Fruit fly (Drosophila melanogaster) whole organism, embryonic: ENCODE results near the gene CG4338.

Experiments used
- CG1024 ChIP-seq: fragments of 200-800 bp; sonication (Bioruptor generic); IDR thresholded peaks from 2 replicates; pipeline ENCODE4 v1.3.6; 2022; ENCODE audit warnings: missing biosample characterization, missing genetic modification characterization
- CG10321 ChIP-seq: fragments of 200-800 bp; sonication (Bioruptor generic); IDR thresholded peaks from 2 replicates; pipeline ENCODE4 v1.3.6; 2022; ENCODE audit warnings: missing biosample characterization, missing genetic modification characterization
- CG12236 ChIP-seq: fragments of 200-800 bp; sonication (Bioruptor generic); optimal IDR thresholded peaks from 2 replicates; lab custom pipeline; 2016; ENCODE audit warnings: missing biosample characterization, missing genetic modification characterization
- CG12744 ChIP-seq: fragments of 200-800 bp; sonication (Bioruptor generic); optimal IDR thresholded peaks from 2 replicates; lab custom pipeline; 2016; ENCODE audit warnings: missing biosample characterization, missing genetic modification characterization
- CG13624 ChIP-seq: fragments of 200-800 bp; sonication (Bioruptor generic); optimal IDR thresholded peaks from 2 replicates; lab custom pipeline; 2016; ENCODE audit warnings: missing biosample characterization, missing genetic modification characterization
- CG14050 ChIP-seq: fragments of 200-800 bp; sonication (Bioruptor generic); IDR thresholded peaks from 3 replicates; pipeline ENCODE4 v1.3.6; 2022; ENCODE audit warnings: missing biosample characterization, missing genetic modification characterization
- CG15269 ChIP-seq: fragments of 200-800 bp; sonication (Bioruptor generic); optimal IDR thresholded peaks from 2 replicates; lab custom pipeline; 2018; ENCODE audit warnings: missing biosample characterization, mild to moderate bottlenecking, missing genetic modification characterization, moderate library complexity
- CG17612 ChIP-seq: fragments of 200-800 bp; sonication (Bioruptor generic); IDR thresholded peaks from 2 replicates; pipeline ENCODE4 v1.3.6; 2022; ENCODE audit warnings: missing biosample characterization, missing genetic modification characterization
- CG30403 ChIP-seq: fragments of 200-800 bp; sonication (Bioruptor generic); optimal IDR thresholded peaks from 3 replicates; lab custom pipeline; 2016; ENCODE audit warnings: missing biosample characterization, missing genetic modification characterization
- CG33213 ChIP-seq: fragments of 200-800 bp; sonication (Bioruptor generic); optimal IDR thresholded peaks from 3 replicates; lab custom pipeline; 2016; ENCODE audit warnings: missing biosample characterization, missing genetic modification characterization
- CG33557 ChIP-seq: fragments of 200-800 bp; sonication (Bioruptor generic); optimal IDR thresholded peaks from 2 replicates; lab custom pipeline; 2019; ENCODE audit warnings: missing biosample characterization, mild to moderate bottlenecking, missing genetic modification characterization, moderate library complexity
- CG3726 ChIP-seq: fragments of 200-800 bp; sonication (Bioruptor generic); IDR thresholded peaks from 3 replicates; pipeline ENCODE4, ENCODE4 v1.3.6; 2022; ENCODE audit warnings: missing biosample characterization, missing genetic modification characterization
- CG42726 ChIP-seq: fragments of 200-800 bp; sonication (Bioruptor generic); IDR thresholded peaks from 2 replicates; pipeline ENCODE4 v1.3.6; 2022; ENCODE audit warnings: missing biosample characterization, missing genetic modification characterization; ENCODE audit not compliant: partially characterized antibody
- CG4360 ChIP-seq: fragments of 200-800 bp; sonication (Bioruptor generic); IDR thresholded peaks from 2 replicates; pipeline ENCODE4 v1.3.6; 2022; ENCODE audit warnings: missing biosample characterization, missing genetic modification characterization
- CG4404 ChIP-seq: fragments of 200-800 bp; sonication (Bioruptor generic); IDR thresholded peaks from 2 replicates; pipeline ENCODE4 v1.3.6; 2022; ENCODE audit warnings: missing biosample characterization, missing genetic modification characterization
- CG5953 ChIP-seq: fragments of 200-800 bp; sonication (Bioruptor generic); IDR thresholded peaks from 2 replicates; pipeline ENCODE4 v1.3.6; 2022; ENCODE audit warnings: missing biosample characterization, missing genetic modification characterization
- CG6272 ChIP-seq: fragments of 200-800 bp; sonication (Bioruptor generic); IDR thresholded peaks from 2 replicates; pipeline ENCODE4 v1.3.6; 2022; ENCODE audit warnings: missing biosample characterization, missing genetic modification characterization
- CG6765 ChIP-seq: fragments of 200-800 bp; sonication (Bioruptor generic); optimal IDR thresholded peaks from 3 replicates; lab custom pipeline; 2017; ENCODE audit warnings: missing biosample characterization, mild to moderate bottlenecking, missing genetic modification characterization
- CG9876 ChIP-seq: fragments of 200-800 bp; sonication (Bioruptor generic); optimal IDR thresholded peaks from 2 replicates; lab custom pipeline; 2016; ENCODE audit warnings: missing biosample characterization, missing genetic modification characterization
- CHES-1-like ChIP-seq: fragments of 200-800 bp; sonication (Bioruptor generic); optimal IDR thresholded peaks from 2 replicates; lab custom pipeline; 2016; ENCODE audit warnings: missing biosample characterization, missing genetic modification characterization
- CkIIα-i1 ChIP-seq: fragments of 200-800 bp; sonication (Bioruptor generic); IDR thresholded peaks from 2 replicates; pipeline ENCODE4 v1.3.6; 2022; ENCODE audit warnings: missing biosample characterization, missing genetic modification characterization
- Dbx ChIP-seq: fragments of 200-800 bp; sonication (Bioruptor generic); IDR thresholded peaks from 3 replicates; pipeline ENCODE4 v1.3.6; 2022; ENCODE audit warnings: missing biosample characterization, missing genetic modification characterization
- Dll ChIP-seq: fragments of 200-800 bp; sonication (Bioruptor generic); IDR thresholded peaks from 4 replicates; pipeline ENCODE4 v1.3.6; 2022; ENCODE audit warnings: missing biosample characterization, missing genetic modification characterization; ENCODE audit not compliant: partially characterized antibody
- Dref ChIP-seq: fragments of 200-800 bp; sonication (Bioruptor generic); IDR thresholded peaks from 2 replicates; pipeline ENCODE4 v1.3.6; 2022; ENCODE audit warnings: missing biosample characterization, missing genetic modification characterization
- E2f1 ChIP-seq: fragments of 200-800 bp; sonication (Bioruptor generic); IDR thresholded peaks from 2 replicates; pipeline ENCODE4 v1.3.6; 2022; ENCODE audit warnings: missing biosample characterization, missing genetic modification characterization
- ERR ChIP-seq: fragments of 200-800 bp; sonication (Bioruptor generic); optimal IDR thresholded peaks from 2 replicates; lab custom pipeline; 2016; ENCODE audit warnings: missing biosample characterization, missing genetic modification characterization
- Fer3 ChIP-seq: fragments of 200-800 bp; sonication (Bioruptor generic); optimal IDR thresholded peaks from 2 replicates; lab custom pipeline; 2018; ENCODE audit warnings: missing biosample characterization, mild to moderate bottlenecking, missing genetic modification characterization, moderate library complexity
- Gug ChIP-seq: fragments of 200-800 bp; sonication (Bioruptor generic); IDR thresholded peaks from 4 replicates; pipeline ENCODE4 v1.3.6; 2022; ENCODE audit warnings: missing biosample characterization, missing genetic modification characterization
- Hmr ChIP-seq: fragments of 200-800 bp; sonication (Bioruptor generic); optimal IDR thresholded peaks from 3 replicates; lab custom pipeline; 2017; ENCODE audit warnings: mild to moderate bottlenecking, missing biosample characterization, missing genetic modification reagents, missing genetic modification characterization
- MBD-R2 ChIP-seq: fragments of 200-800 bp; sonication (Bioruptor generic); IDR thresholded peaks from 2 replicates; pipeline ENCODE4 v1.3.6; 2022; ENCODE audit warnings: missing biosample characterization, missing genetic modification characterization
- Rfx ChIP-seq: fragments of 200-800 bp; sonication (Bioruptor generic); IDR thresholded peaks from 2 replicates; pipeline ENCODE4 v1.3.6; 2022; ENCODE audit warnings: missing biosample characterization, missing genetic modification characterization
- Six4 ChIP-seq: fragments of 200-800 bp; sonication (Bioruptor generic); optimal IDR thresholded peaks from 2 replicates; lab custom pipeline; 2016; ENCODE audit warnings: missing biosample characterization, missing genetic modification characterization
- dan ChIP-seq: fragments of 200-800 bp; sonication (Bioruptor generic); IDR thresholded peaks from 2 replicates; pipeline ENCODE4 v1.3.6; 2022; ENCODE audit warnings: missing biosample characterization, missing genetic modification characterization
- dimm ChIP-seq: fragments of 200-800 bp; sonication (Bioruptor generic); IDR thresholded peaks from 2 replicates; pipeline ENCODE4 v1.3.6; 2022; ENCODE audit warnings: missing biosample characterization, missing genetic modification characterization
- dm ChIP-seq: fragments of 200-800 bp; sonication (Bioruptor generic); optimal IDR thresholded peaks from 3 replicates; lab custom pipeline; 2016; ENCODE audit warnings: missing biosample characterization, missing genetic modification characterization
- gfzf ChIP-seq: fragments of 200-800 bp; sonication (Bioruptor generic); optimal IDR thresholded peaks from 2 replicates; lab custom pipeline; 2016; ENCODE audit warnings: missing biosample characterization, mild to moderate bottlenecking, missing genetic modification characterization, moderate library complexity
- her ChIP-seq: fragments of 200-800 bp; sonication (Bioruptor generic); optimal IDR thresholded peaks from 2 replicates; lab custom pipeline; 2016; ENCODE audit warnings: missing biosample characterization, missing genetic modification characterization
- insv ChIP-seq, 2 experiments: fragments of 200-800 bp; sonication (Bioruptor generic); optimal IDR thresholded peaks; 3 replicates each; lab custom pipeline; 2016 to 2018; ENCODE audit warnings: missing biosample characterization in 2 of 2, missing genetic modification characterization in 2 of 2
- odd ChIP-seq: fragments of 200-800 bp; sonication (Bioruptor generic); optimal IDR thresholded peaks from 2 replicates; lab custom pipeline; 2017; ENCODE audit warnings: missing biosample characterization, mild to moderate bottlenecking, missing genetic modification characterization
- pzg ChIP-seq: fragments of 200-800 bp; sonication (Bioruptor generic); optimal IDR thresholded peaks from 3 replicates; lab custom pipeline; 2018; ENCODE audit warnings: missing biosample characterization, mild to moderate bottlenecking, missing genetic modification characterization, moderate library complexity
- row ChIP-seq: fragments of 200-800 bp; sonication (Bioruptor generic); IDR thresholded peaks from 3 replicates; pipeline ENCODE4 v1.3.6; 2022; ENCODE audit warnings: missing biosample characterization, missing genetic modification characterization
- run ChIP-seq: fragments of 200-800 bp; sonication (Bioruptor generic); optimal IDR thresholded peaks from 3 replicates; lab custom pipeline; 2018; ENCODE audit warnings: missing biosample characterization, mild to moderate bottlenecking, missing genetic modification characterization
- slbo ChIP-seq: fragments of 200-800 bp; sonication (Bioruptor generic); IDR thresholded peaks from 2 replicates; pipeline ENCODE4 v1.3.6; 2022; ENCODE audit warnings: missing biosample characterization, missing genetic modification characterization
- sug ChIP-seq: fragments of 200-800 bp; optimal IDR thresholded peaks from 2 replicates; lab custom pipeline; 2019; ENCODE audit warnings: missing biosample characterization, mild to moderate bottlenecking, missing genetic modification characterization, moderate library complexity
- tio ChIP-seq: fragments of 200-800 bp; sonication (Bioruptor generic); optimal IDR thresholded peaks from 2 replicates; lab custom pipeline; 2017; ENCODE audit warnings: missing biosample characterization, missing genetic modification characterization, inconsistent platforms
- tup ChIP-seq: fragments of 200-800 bp; sonication (Bioruptor generic); optimal IDR thresholded peaks from 2 replicates; lab custom pipeline; 2016; ENCODE audit warnings: missing biosample characterization, mild to moderate bottlenecking, missing genetic modification characterization, moderate library complexity
- vvl ChIP-seq: fragments of 200-800 bp; sonication (Bioruptor generic); IDR thresholded peaks from 2 replicates; pipeline ENCODE4 v1.3.6; 2022; ENCODE audit warnings: missing biosample characterization, missing genetic modification characterization
- zen ChIP-seq: fragments of 200-800 bp; sonication (Bioruptor generic); optimal IDR thresholded peaks from 3 replicates; lab custom pipeline; 2018; ENCODE audit warnings: missing biosample characterization, mild to moderate bottlenecking, missing genetic modification characterization, moderate library complexity
- zfh2 ChIP-seq: fragments of 200-800 bp; sonication (Bioruptor generic); optimal IDR thresholded peaks from 2 replicates; lab custom pipeline; 2016; ENCODE audit warnings: missing biosample characterization, missing genetic modification characterization

CG4338 gene

dm6 chr3R:15242186-15243045 is 32.9 kb upstream of the CG4338 start, which contains the start of the genes tefu and Hsc70-4 (continued):
- TF ChIP-seq CG14050 (GFP tag; lab: Robert Waterston, UW), result peak; percentile 53; the same call in 2 of the 3 replicates
- TF ChIP-seq odd (GFP tag; lab: Kevin White, UChicago), result peak; percentile 31
- peak; percentile 83 for TF ChIP-seq CG1024 (GFP tag; lab: Robert Waterston, UW)
- TF ChIP-seq CG6272 (GFP tag; lab: Robert Waterston, UW), result peak; percentile 72; the same call in 1 of the 2 replicates
- 0 out of 2 replicates have a peak, but pooled peaks have one; percentile 49 for TF ChIP-seq CG10321 (GFP tag; lab: Robert Waterston, UW)
- peak in 1 of 2 experiments; percentile 30 for TF ChIP-seq insv (GFP tag; optimal IDR thresholded peaks at IDR 0.05; lab: Kevin White, UChicago)
- TF ChIP-seq CG9876 (GFP tag; lab: Kevin White, UChicago), result peak; percentile 64
- peak; percentile 62 for TF ChIP-seq Fer3 (tag; lab: Kevin White, UChicago)
- TF ChIP-seq MBD-R2 (GFP tag; lab: Robert Waterston, UW), result peak; percentile 58
- TF ChIP-seq row, result peak; percentile 93
- TF ChIP-seq dm (GFP tag; lab: Kevin White, UChicago), result peak; percentile 61
- no peak for TF ChIP-seq CG6765
- TF ChIP-seq dimm (GFP tag; lab: Robert Waterston, UW), result peak; percentile 32; the same call in 1 of the 2 replicates
- peak; percentile 51 for TF ChIP-seq Dref (GFP tag; lab: Robert Waterston, UW)
- TF ChIP-seq E2f1, result peak; percentile 70
- TF ChIP-seq CG15269, result peak; percentile 0
- TF ChIP-seq vvl, result peak; percentile 80
- peak; percentile 72 for TF ChIP-seq zen (tag; lab: Kevin White, UChicago)
- TF ChIP-seq CG12744 (GFP tag; lab: Kevin White, UChicago), result peak; percentile 13
- TF ChIP-seq CG5953 (GFP tag; lab: Robert Waterston, UW), result 0 out of 2 replicates have a peak, but pooled peaks have one; percentile 34
- peak; percentile 28 for TF ChIP-seq her (GFP tag; lab: Kevin White, UChicago)
- no peak for TF ChIP-seq ERR
- peak; percentile 74 for TF ChIP-seq CG4404 (GFP tag; lab: Robert Waterston, UW)
- peak; percentile 40 for TF ChIP-seq CG33557 (GFP tag; lab: Kevin White, UChicago)
- TF ChIP-seq Dbx (GFP tag; lab: Robert Waterston, UW), result peak; percentile 74
- TF ChIP-seq CG4360 (GFP tag; lab: Robert Waterston, UW), result no peak
- peak; percentile 88 for TF ChIP-seq CG30403 (GFP tag; lab: Kevin White, UChicago)
- TF ChIP-seq slbo (GFP tag; lab: Robert Waterston, UW), result peak; percentile 90
- TF ChIP-seq run (tag; lab: Kevin White, UChicago), result peak; percentile 79
- peak; percentile 68 for TF ChIP-seq CG42726 (GFP tag; lab: Robert Waterston, UW)
- TF ChIP-seq Hmr (GFP tag; lab: Kevin White, UChicago), result peak; percentile 14
- TF ChIP-seq CG33213 (GFP tag; lab: Kevin White, UChicago), result peak; percentile 55
- peak; percentile 81 for TF ChIP-seq zfh2 (GFP tag; lab: Kevin White, UChicago)
- TF ChIP-seq gfzf, result peak; percentile 96
- peak; percentile 44 for TF ChIP-seq Six4 (GFP tag; lab: Kevin White, UChicago)
- TF ChIP-seq CG17612 (GFP tag; lab: Robert Waterston, UW), result peak; percentile 69
- peak; percentile 92 for TF ChIP-seq Gug (GFP tag; lab: Robert Waterston, UW)
- no peak for TF ChIP-seq tio (GFP tag; lab: Kevin White, UChicago)
- peak; percentile 52 for TF ChIP-seq CHES-1-like
- 0 out of 2 replicates have a peak, but pooled peaks have one; percentile 44 for TF ChIP-seq dan (GFP tag; lab: Robert Waterston, UW)
- no peak for TF ChIP-seq Dll (GFP tag; lab: Robert Waterston, UW)
- peak; percentile 88 for TF ChIP-seq Rfx (GFP tag; lab: Robert Waterston, UW)
- TF ChIP-seq tup (GFP tag; lab: Kevin White, UChicago), result peak; percentile 50
- no peak for TF ChIP-seq CkIIα-i1
- TF ChIP-seq CG13624 (GFP tag; lab: Kevin White, UChicago), result peak; percentile 48
- TF ChIP-seq sug, result peak; percentile 75
- TF ChIP-seq CG12236 (GFP tag; lab: Kevin White, UChicago), result peak; percentile 2
- TF ChIP-seq CG3726, result peak; percentile 75; the same call in 2 of the 3 replicates
- TF ChIP-seq pzg (GFP tag; lab: Kevin White, UChicago), result peak; percentile 91
